6 worm cellular contexts compared by ENCODE assay signal in genomic region chrV:6243260-6243659, ce11.
A peak's percentile ranks its signal among the peaks of the same experiment; 100 is the strongest.
TF ChIP-seq lines count a peak whose summit lies in the region.

No protein-coding gene starts in this region.

TF ChIP-seq in whole organism, L1 larva, 84 proteins besides CTCF, POLR2A, EP300 and RAD21 (continues in another document):
- TF ChIP-seq elt-3 (tag; optimal IDR thresholded peaks at IDR 0.05; lab: Kevin White, UChicago) (peak in 2 of 6 experiments; percentile 51), ceh-82 (tag; optimal IDR thresholded peaks at IDR 0.05; lab: Kevin White, UChicago) (no peak), vab-15 (tag; optimal IDR thresholded peaks at IDR 0.05; lab: Kevin White, UChicago) (no peak), elt-2 (tag; optimal IDR thresholded peaks at IDR 0.05; lab: Kevin White, UChicago) (peak; percentile 88), nhr-77 (tag; optimal IDR thresholded peaks at IDR 0.05; lab: Kevin White, UChicago) (no peak), ceh-88 (GFP tag; IDR thresholded peaks at IDR 0.05; lab: Robert Waterston, UW) (no peak), grh-1 (GFP tag; IDR thresholded peaks at IDR 0.05; lab: Robert Waterston, UW) (no peak), unc-130 (tag; optimal IDR thresholded peaks at IDR 0.05; lab: Kevin White, UChicago) (peak; percentile 52), aly-2 (tag; optimal IDR thresholded peaks at IDR 0.05; lab: Kevin White, UChicago) (no peak), ama-1 (optimal IDR thresholded peaks at IDR 0.05; lab: Kevin White, UChicago) (no peak), lsy-2 (tag; optimal IDR thresholded peaks at IDR 0.05; lab: Kevin White, UChicago) (no peak), mef-2 (tag; optimal IDR thresholded peaks at IDR 0.05; lab: Kevin White, UChicago) (no peak), nhr-19 (GFP tag; conservative IDR thresholded peaks at IDR 0.05; lab: Robert Waterston, UW) (peak; percentile 18; the same call in 1 of the 2 replicates), egl-27 (tag; optimal IDR thresholded peaks at IDR 0.05; lab: Kevin White, UChicago) (no peak), egl-13 (tag; optimal IDR thresholded peaks at IDR 0.05; lab: Kevin White, UChicago) (no peak), unc-98 (GFP tag; IDR thresholded peaks at IDR 0.05; lab: Robert Waterston, UW) (no peak)

TF ChIP-seq in whole organism, L2 larva, 48 proteins besides CTCF, POLR2A, EP300 and RAD21:
- TF ChIP-seq lin-13 (GFP tag; optimal IDR thresholded peaks at IDR 0.05; lab: Kevin White, UChicago) (no peak), elt-1 (tag; optimal IDR thresholded peaks at IDR 0.05; lab: Kevin White, UChicago) (no peak), gmeb-1 (tag; optimal IDR thresholded peaks at IDR 0.05; lab: Kevin White, UChicago) (peak; percentile 13), fos-1 (tag; optimal IDR thresholded peaks at IDR 0.05; lab: Kevin White, UChicago) (peak; percentile 64), nhr-23 (tag; optimal IDR thresholded peaks at IDR 0.05; lab: Kevin White, UChicago) (no peak), aly-2 (tag; optimal IDR thresholded peaks at IDR 0.05; lab: Kevin White, UChicago) (no peak), egl-27 (tag; optimal IDR thresholded peaks at IDR 0.05; lab: Kevin White, UChicago) (peak; percentile 1), nhr-12 (tag; optimal IDR thresholded peaks at IDR 0.05; lab: Kevin White, UChicago) (no peak), crh-2 (tag; optimal IDR thresholded peaks at IDR 0.05; lab: Kevin White, UChicago) (peak; percentile 24), sma-9 (GFP tag; optimal IDR thresholded peaks at IDR 0.05; lab: Kevin White, UChicago) (peak; percentile 93), sma-9 (tag; optimal IDR thresholded peaks at IDR 0.05; lab: Kevin White, UChicago) (no peak), C34F6.9 (tag; optimal IDR thresholded peaks at IDR 0.05; lab: Kevin White, UChicago) (no peak), nhr-21 (tag; optimal IDR thresholded peaks at IDR 0.05; lab: Kevin White, UChicago) (peak; percentile 39), blmp-1 (tag; optimal IDR thresholded peaks at IDR 0.05; lab: Kevin White, UChicago; ENCODE audit: insufficient read depth) (peak; percentile 54), ztf-1 (GFP tag; conservative IDR thresholded peaks at IDR 0.05; lab: Robert Waterston, UW) (no peak)
TF ChIP-seq in whole organism, L2 larva: peak in this region for 7.

TF ChIP-seq in whole organism, L3 larva, 47 proteins besides CTCF, POLR2A, EP300 and RAD21 (continues in another document):
- TF ChIP-seq elt-3 (tag; optimal IDR thresholded peaks at IDR 0.05; lab: Kevin White, UChicago) (peak in 1 of 3 experiments; percentile 47), eor-1 (tag; optimal IDR thresholded peaks at IDR 0.05; lab: Kevin White, UChicago) (no peak), ama-1 (optimal IDR thresholded peaks at IDR 0.05; lab: Kevin White, UChicago) (no peak), lsy-12 (tag; optimal IDR thresholded peaks at IDR 0.05; lab: Kevin White, UChicago) (no peak), fos-1 (tag; optimal IDR thresholded peaks at IDR 0.05; lab: Kevin White, UChicago) (no peak), ztf-4 (tag; optimal IDR thresholded peaks at IDR 0.05; lab: Kevin White, UChicago) (no peak), egl-27 (tag; optimal IDR thresholded peaks at IDR 0.05; lab: Kevin White, UChicago) (no peak), ztf-11 (tag; optimal IDR thresholded peaks at IDR 0.05; lab: Kevin White, UChicago) (no peak), tbx-2 (tag; optimal IDR thresholded peaks at IDR 0.05; lab: Kevin White, UChicago) (no peak), mdl-1 (tag; optimal IDR thresholded peaks at IDR 0.05; lab: Kevin White, UChicago) (no peak), snpc-4 (tag; optimal IDR thresholded peaks at IDR 0.05; lab: Kevin White, UChicago) (no peak), nhr-25 (tag; optimal IDR thresholded peaks at IDR 0.05; lab: Kevin White, UChicago) (no peak), nhr-23 (tag; optimal IDR thresholded peaks at IDR 0.05; lab: Kevin White, UChicago) (no peak), nhr-43 (tag; optimal IDR thresholded peaks at IDR 0.05; lab: Kevin White, UChicago; ENCODE audit: poor library complexity, severe bottlenecking) (peak; percentile 70), nhr-237 (tag; optimal IDR thresholded peaks at IDR 0.05; lab: Kevin White, UChicago) (no peak), jun-1 (tag; optimal IDR thresholded peaks at IDR 0.05; lab: Kevin White, UChicago) (peak; percentile 50), nfya-1 (tag; optimal IDR thresholded peaks at IDR 0.05; lab: Kevin White, UChicago; ENCODE audit: insufficient read depth) (peak; percentile 25)

TF ChIP-seq in whole organism, L4 larva, 104 proteins besides CTCF, POLR2A, EP300 and RAD21 (continues in another document):
- TF ChIP-seq pha-4 (GFP tag; IDR thresholded peaks at IDR 0.05; lab: Robert Waterston, UW): 0 out of 2 replicates have a peak, but pooled peaks have one; percentile 45
- TF ChIP-seq pha-4 (tag; optimal IDR thresholded peaks at IDR 0.05; lab: Kevin White, UChicago): no peak
- TF ChIP-seq tra-1 (GFP tag; IDR thresholded peaks at IDR 0.05; lab: Robert Waterston, UW): peak; percentile 66; the same call in 1 of the 2 replicates
- no peak for TF ChIP-seq aly-2 (tag; optimal IDR thresholded peaks at IDR 0.05; lab: Kevin White, UChicago)
- no peak for TF ChIP-seq Y5F2A.4 (GFP tag; optimal IDR thresholded peaks at IDR 0.05; lab: Kevin White, UChicago)
- TF ChIP-seq lin-38 (GFP tag; IDR thresholded peaks at IDR 0.05; lab: Robert Waterston, UW): no peak
- TF ChIP-seq vab-7 (GFP tag; IDR thresholded peaks at IDR 0.05; lab: Robert Waterston, UW): no peak
- no peak for TF ChIP-seq nhr-25 (tag; optimal IDR thresholded peaks at IDR 0.05; lab: Kevin White, UChicago; ENCODE audit: borderline replicate concordance, insufficient read depth)
- peak; percentile 85 for TF ChIP-seq lin-1 (GFP tag; IDR thresholded peaks at IDR 0.05; lab: Robert Waterston, UW)
- TF ChIP-seq unc-39 (tag; optimal IDR thresholded peaks at IDR 0.05; lab: Kevin White, UChicago): no peak
- TF ChIP-seq lin-13 (GFP tag; optimal IDR thresholded peaks at IDR 0.05; lab: Kevin White, UChicago): no peak
- TF ChIP-seq lin-15B (tag; optimal IDR thresholded peaks at IDR 0.05; lab: Kevin White, UChicago): no peak
- no peak for TF ChIP-seq unc-62 (GFP tag; optimal IDR thresholded peaks at IDR 0.05 in 1 of 2; lab: Kevin White, UChicago)
- TF ChIP-seq unc-62 (tag; optimal IDR thresholded peaks at IDR 0.05; lab: Kevin White, UChicago): no peak
- TF ChIP-seq mdt-29 (GFP tag; IDR thresholded peaks at IDR 0.05; lab: Robert Waterston, UW): no peak
- TF ChIP-seq unc-130 (GFP tag; optimal IDR thresholded peaks at IDR 0.05; lab: Kevin White, UChicago): no peak
- no peak for TF ChIP-seq Y75B8A.6 (GFP tag; IDR thresholded peaks at IDR 0.05; lab: Robert Waterston, UW)

TF ChIP-seq in whole organism, late embryonic, 69 proteins besides CTCF, POLR2A, EP300 and RAD21:
- TF ChIP-seq ama-1 (optimal IDR thresholded peaks at IDR 0.05; lab: Kevin White, UChicago) (no peak), elt-2 (tag; optimal IDR thresholded peaks at IDR 0.05; lab: Kevin White, UChicago) (peak; percentile 0)
TF ChIP-seq in whole organism, late embryonic: peak in this region for 1.

TF ChIP-seq in whole organism, young adult, 124 proteins besides CTCF, POLR2A, EP300 and RAD21 (continues in another document):
- TF ChIP-seq rcor-1 (GFP tag; IDR thresholded peaks at IDR 0.05; lab: Robert Waterston, UW): no peak
- TF ChIP-seq bed-2 (GFP tag; IDR thresholded peaks at IDR 0.05; lab: Robert Waterston, UW): no peak
- peak; percentile 93 for TF ChIP-seq nhr-80 (tag; optimal IDR thresholded peaks at IDR 0.05; lab: Kevin White, UChicago)
- TF ChIP-seq lir-1 (GFP tag; conservative IDR thresholded peaks at IDR 0.05; lab: Robert Waterston, UW): no peak
- TF ChIP-seq mes-4 (tag; optimal IDR thresholded peaks at IDR 0.05; lab: Kevin White, UChicago): no peak
- TF ChIP-seq nfyb-1 (GFP tag; IDR thresholded peaks at IDR 0.05; lab: Robert Waterston, UW): 0 out of 2 replicates have a peak, but pooled peaks have one; percentile 55
- TF ChIP-seq nfya-2 (GFP tag; IDR thresholded peaks at IDR 0.05; lab: Robert Waterston, UW): no peak
- no peak for TF ChIP-seq ztf-3 (GFP tag; optimal IDR thresholded peaks at IDR 0.05; lab: Kevin White, UChicago)
- no peak for TF ChIP-seq egl-18 (GFP tag; IDR thresholded peaks at IDR 0.05; lab: Robert Waterston, UW)
- TF ChIP-seq tbp1 (GFP tag; optimal IDR thresholded peaks at IDR 0.05; lab: Kevin White, UChicago): peak; percentile 7
- TF ChIP-seq aptf-2 (GFP tag; conservative IDR thresholded peaks at IDR 0.05; lab: Robert Waterston, UW): no peak
- TF ChIP-seq bed-1 (GFP tag; IDR thresholded peaks at IDR 0.05; lab: Robert Waterston, UW): no peak
- no peak for TF ChIP-seq ekl-4 (GFP tag; IDR thresholded peaks at IDR 0.05; lab: Robert Waterston, UW)
- 0 out of 2 replicates have a peak, but pooled peaks have one; percentile 7 for TF ChIP-seq hmg-1.2 (GFP tag; IDR thresholded peaks at IDR 0.05; lab: Robert Waterston, UW)
- TF ChIP-seq lsy-27 (tag; optimal IDR thresholded peaks at IDR 0.05; lab: Kevin White, UChicago; ENCODE audit: borderline replicate concordance, insufficient read depth): no peak
- TF ChIP-seq ceh-58 (GFP tag; IDR thresholded peaks at IDR 0.05; lab: Robert Waterston, UW): no peak
- no peak for TF ChIP-seq pbrm-1 (GFP tag; IDR thresholded peaks at IDR 0.05; lab: Robert Waterston, UW)
- 0 out of 2 replicates have a peak, but pooled peaks have one; percentile 11 for TF ChIP-seq zfh-2 (GFP tag; conservative IDR thresholded peaks at IDR 0.05; lab: Robert Waterston, UW)
- peak; percentile 46 for TF ChIP-seq atf-7 (tag; optimal IDR thresholded peaks at IDR 0.05; lab: Kevin White, UChicago)
- peak; percentile 17 for TF ChIP-seq lin-54 (GFP tag; optimal IDR thresholded peaks at IDR 0.05; lab: Kevin White, UChicago)
- no peak for TF ChIP-seq lin-35 (GFP tag; optimal IDR thresholded peaks at IDR 0.05; lab: Kevin White, UChicago)
- TF ChIP-seq chd-7 (tag; optimal IDR thresholded peaks at IDR 0.05; lab: Kevin White, UChicago): peak; percentile 4
- TF ChIP-seq sea-2 (GFP tag; IDR thresholded peaks at IDR 0.05; lab: Robert Waterston, UW): no peak
- TF ChIP-seq pha-4 (tag; optimal IDR thresholded peaks at IDR 0.05; lab: Kevin White, UChicago): no peak
- peak; percentile 76 for TF ChIP-seq ztf-22 (GFP tag; optimal IDR thresholded peaks at IDR 0.05; lab: Kevin White, UChicago)
- TF ChIP-seq gei-17 (GFP tag; optimal IDR thresholded peaks at IDR 0.05; lab: Kevin White, UChicago): no peak
- TF ChIP-seq dox-1 (GFP tag; IDR thresholded peaks at IDR 0.05; lab: Robert Waterston, UW): peak; percentile 33; the same call in 1 of the 2 replicates
- TF ChIP-seq F10E7.11 (tag; optimal IDR thresholded peaks at IDR 0.05; lab: Kevin White, UChicago): no peak
- TF ChIP-seq madf-10 (tag; optimal IDR thresholded peaks at IDR 0.05; lab: Kevin White, UChicago): peak; percentile 46
- no peak for TF ChIP-seq mxl-1 (tag; optimal IDR thresholded peaks at IDR 0.05; lab: Kevin White, UChicago)
- peak; percentile 13 for TF ChIP-seq lin-40 (tag; optimal IDR thresholded peaks at IDR 0.05; lab: Kevin White, UChicago)
- no peak for TF ChIP-seq ztf-18 (tag; optimal IDR thresholded peaks at IDR 0.05; lab: Kevin White, UChicago)
- TF ChIP-seq snpc-1.3 (tag; optimal IDR thresholded peaks at IDR 0.05; lab: Kevin White, UChicago; ENCODE audit: insufficient read depth): no peak
